Worm (Caenorhabditis elegans): Measurements from ENCODE around the gene snf-12.

DNA sequence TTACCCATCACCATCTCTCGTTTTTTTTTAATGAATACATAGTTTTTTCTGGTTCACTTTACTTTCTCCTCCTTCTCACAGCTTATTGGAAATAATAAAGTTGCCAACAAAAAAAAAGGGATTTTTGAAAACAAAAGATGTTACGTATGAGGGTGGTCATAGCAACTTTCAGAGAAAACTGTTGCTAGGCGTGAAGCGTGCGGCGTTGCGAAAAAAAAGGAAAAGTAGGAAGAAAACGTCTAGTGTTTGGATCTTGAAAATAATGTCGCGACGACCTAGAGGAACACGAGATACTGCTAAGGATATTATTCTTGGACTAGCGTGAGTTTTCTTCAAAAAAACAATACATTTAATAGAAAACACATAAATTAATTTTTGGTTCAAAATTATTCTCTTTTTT is 30.5 kb upstream of the snf-12 start, which contains the start of gene C24A3.1:
- no peak for TF ChIP-seq snpc-4 (tag; optimal IDR thresholded peaks at IDR 0.05)
- TF ChIP-seq F13H6.1 (tag; optimal IDR thresholded peaks at IDR 0.05): no peak
- TF ChIP-seq lin-39 (tag; optimal IDR thresholded peaks at IDR 0.05): no peak
- TF ChIP-seq nhr-6 (tag; optimal IDR thresholded peaks at IDR 0.05): no peak
- TF ChIP-seq lin-11 (tag; optimal IDR thresholded peaks at IDR 0.05): no peak
- TF ChIP-seq nhr-12 (tag; optimal IDR thresholded peaks at IDR 0.05): no peak
- TF ChIP-seq nhr-77 (tag; optimal IDR thresholded peaks at IDR 0.05): no peak
- no peak for TF ChIP-seq nhr-237 (tag; optimal IDR thresholded peaks at IDR 0.05)
- TF ChIP-seq unc-39 (tag; optimal IDR thresholded peaks at IDR 0.05): no peak
- TF ChIP-seq ama-1 (optimal IDR thresholded peaks at IDR 0.05): no peak
